Worm (Caenorhabditis elegans): ENCODE data around the gene acl-12.
A peak's percentile ranks its signal among the peaks of the same experiment; 100 is the strongest.

acl-12 gene

DNA sequence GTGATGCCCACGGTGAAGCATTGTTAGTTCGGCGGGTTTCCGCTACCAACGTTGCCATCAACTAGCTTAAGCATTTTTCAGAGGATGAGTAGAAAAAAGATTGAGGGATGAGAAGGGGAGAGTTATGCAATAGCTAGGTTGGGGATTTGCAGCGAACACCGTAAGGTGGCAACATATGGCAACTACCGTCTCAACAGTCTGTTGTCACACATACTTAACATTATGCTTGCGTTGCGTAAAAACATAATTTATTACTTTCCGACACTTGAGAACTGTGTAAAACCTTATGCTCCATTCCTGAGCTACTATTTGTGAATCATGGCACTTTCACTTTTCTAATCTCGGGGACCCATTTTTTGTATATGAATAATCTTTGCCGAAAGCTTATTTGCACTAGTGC, 24.3 kb upstream of the acl-12 start:
- no peak for TF ChIP-seq aha-1 (tag; optimal IDR thresholded peaks at IDR 0.05)
- no peak for TF ChIP-seq alr-1 (tag; optimal IDR thresholded peaks at IDR 0.05; ENCODE audit: borderline replicate concordance)
- no peak for TF ChIP-seq ceh-8 (GFP tag; optimal IDR thresholded peaks at IDR 0.05)
- TF ChIP-seq mab-9 (GFP tag; IDR thresholded peaks at IDR 0.05) = no peak
- TF ChIP-seq ces-1 (GFP tag; optimal IDR thresholded peaks at IDR 0.05) = no peak
- no peak for TF ChIP-seq swsn-7 (tag; optimal IDR thresholded peaks at IDR 0.05)
- TF ChIP-seq vab-15 (tag; optimal IDR thresholded peaks at IDR 0.05) = no peak
- no peak for TF ChIP-seq ama-1 (optimal IDR thresholded peaks at IDR 0.05)
- no peak for TF ChIP-seq C34B4.2 (tag; optimal IDR thresholded peaks at IDR 0.05)
- no peak for TF ChIP-seq nhr-12 (tag; optimal IDR thresholded peaks at IDR 0.05)
- TF ChIP-seq unc-130 (tag; optimal IDR thresholded peaks at IDR 0.05) = no peak
- no peak for TF ChIP-seq nhr-77 (tag; optimal IDR thresholded peaks at IDR 0.05)
- TF ChIP-seq ceh-90 (tag; optimal IDR thresholded peaks at IDR 0.05) = no peak
- no peak for TF ChIP-seq lin-13 (GFP tag; optimal IDR thresholded peaks at IDR 0.05)
- TF ChIP-seq nhr-237 (tag; optimal IDR thresholded peaks at IDR 0.05) = no peak
- no peak for TF ChIP-seq nhr-84 (tag; optimal IDR thresholded peaks at IDR 0.05)
- no peak for TF ChIP-seq isw-1 (GFP tag; IDR thresholded peaks at IDR 0.05)

ce11 chrX:7464389-7464788, 22.0 kb upstream of the acl-12 start:
- peak in 1 of 2 experiments; percentile 68 for TF ChIP-seq lsy-2 (tag; optimal IDR thresholded peaks at IDR 0.05)
- TF ChIP-seq unc-86 (tag; optimal IDR thresholded peaks at IDR 0.05) = peak; percentile 4
- TF ChIP-seq lin-14 (GFP tag; optimal IDR thresholded peaks at IDR 0.05) = peak; percentile 20
- no peak for TF ChIP-seq sptf-1 (tag; optimal IDR thresholded peaks at IDR 0.05)
- TF ChIP-seq nhr-85 (tag) = peak; percentile 24

DNA sequence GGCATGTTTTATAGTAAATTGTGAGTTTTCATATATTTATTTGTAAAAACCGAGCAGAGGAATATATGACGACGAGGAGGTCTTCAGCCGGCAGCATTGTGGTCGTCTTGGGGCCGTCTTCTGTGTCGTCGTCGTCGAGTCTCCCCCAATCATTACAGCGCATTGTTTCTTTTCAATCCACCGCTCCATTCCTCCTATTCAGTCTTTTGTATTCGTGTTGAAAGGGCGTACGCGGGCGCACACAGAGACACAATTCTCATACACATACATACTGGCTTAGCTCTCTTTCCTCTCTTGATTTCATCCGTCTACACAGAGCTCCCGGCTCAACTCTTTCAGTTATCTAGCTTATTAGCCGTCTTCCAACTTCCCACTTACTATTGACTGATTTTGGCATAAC, 21.3 kb upstream of the acl-12 start, which contains the start of gene sox-2:
Gene sox-2, minus strand, starts transcription at position 100 of the 400 bp plus-strand sequence.
- no peak for TF ChIP-seq fos-1 (tag; optimal IDR thresholded peaks at IDR 0.05)
- peak; percentile 31 for TF ChIP-seq fkh-10 (GFP tag; optimal IDR thresholded peaks at IDR 0.05)
- TF ChIP-seq mdl-1 (tag; optimal IDR thresholded peaks at IDR 0.05) = no peak
- no peak for TF ChIP-seq dpl-1 (GFP tag; optimal IDR thresholded peaks at IDR 0.05)
- peak; percentile 33 for TF ChIP-seq lin-14 (GFP tag; optimal IDR thresholded peaks at IDR 0.05)
- TF ChIP-seq ztf-11 (tag; optimal IDR thresholded peaks at IDR 0.05) = no peak
- peak; percentile 2 for TF ChIP-seq unc-86 (tag; optimal IDR thresholded peaks at IDR 0.05)
- TF ChIP-seq ztf-4 (tag; optimal IDR thresholded peaks at IDR 0.05) = no peak
- no peak for TF ChIP-seq ceh-88 (GFP tag; IDR thresholded peaks at IDR 0.05)
- TF ChIP-seq lin-13 (GFP tag; optimal IDR thresholded peaks at IDR 0.05) = no peak

ce11 chrX:7460516-7460915, 18.1 kb upstream of the acl-12 start:
- TF ChIP-seq lsy-2 (tag; optimal IDR thresholded peaks at IDR 0.05) = peak in 1 of 2 experiments; percentile 33
- TF ChIP-seq unc-86 (tag; optimal IDR thresholded peaks at IDR 0.05) = peak; percentile 33
- no peak for TF ChIP-seq unc-130 (tag; optimal IDR thresholded peaks at IDR 0.05)
- TF ChIP-seq xbp-1 (tag; optimal IDR thresholded peaks at IDR 0.05) = peak; percentile 27
- TF ChIP-seq nhr-85 (tag) = peak; percentile 43
- TF ChIP-seq skn-1 (tag; optimal IDR thresholded peaks at IDR 0.05) = no peak
- TF ChIP-seq nhr-20 (tag; optimal IDR thresholded peaks at IDR 0.05) = no peak
- no peak for TF ChIP-seq ztf-4 (tag; optimal IDR thresholded peaks at IDR 0.05)
- peak; percentile 4 for TF ChIP-seq swsn-7 (tag; optimal IDR thresholded peaks at IDR 0.05)
- TF ChIP-seq lin-14 (GFP tag; optimal IDR thresholded peaks at IDR 0.05) = peak; percentile 31

DNA sequence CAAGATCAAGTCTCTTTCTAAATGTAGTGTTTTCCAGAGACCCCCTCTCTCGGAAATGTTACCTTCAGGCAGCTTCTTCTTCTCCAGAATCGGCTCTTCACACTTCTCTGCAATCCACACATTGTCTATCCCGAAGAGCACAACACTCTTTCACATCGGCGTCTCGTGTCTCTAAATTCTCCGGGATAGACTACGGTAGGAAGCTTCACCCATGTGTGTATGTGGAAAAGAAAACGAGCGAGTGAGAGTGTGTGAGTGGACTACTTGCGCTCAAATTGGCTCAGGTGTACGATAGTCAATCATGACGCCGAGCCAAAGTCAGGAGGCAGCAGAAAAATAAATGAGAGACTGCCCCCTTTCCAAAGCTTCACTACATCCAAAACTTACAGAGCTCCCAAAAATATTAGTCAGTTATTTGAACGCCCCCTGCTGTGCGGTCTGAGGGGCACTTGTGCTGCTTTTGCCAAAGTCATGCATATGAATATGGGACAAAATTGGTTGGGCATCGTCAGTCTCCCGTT, 14.8 kb upstream of the acl-12 start:
- TF ChIP-seq fkh-10 (GFP tag; optimal IDR thresholded peaks at IDR 0.05) = peak; percentile 63
- peak; percentile 7 for TF ChIP-seq dsc-1 (tag; optimal IDR thresholded peaks at IDR 0.05)
- no peak for TF ChIP-seq unc-86 (tag; optimal IDR thresholded peaks at IDR 0.05)
- peak in 1 of 2 experiments; percentile 65 for TF ChIP-seq lsy-2 (tag; optimal IDR thresholded peaks at IDR 0.05)
- peak; percentile 23 for TF ChIP-seq lin-14 (GFP tag; optimal IDR thresholded peaks at IDR 0.05)
- TF ChIP-seq nhr-90 (tag; optimal IDR thresholded peaks at IDR 0.05; ENCODE audit: poor library complexity) = no peak
- no peak for TF ChIP-seq nhr-77 (tag; optimal IDR thresholded peaks at IDR 0.05)
